Fruit fly (Drosophila melanogaster) whole organism, prepupa: ENCODE measurements around the gene CG13842.
A peak's percentile ranks its signal among the peaks of the same experiment; 100 is the strongest.

ENCODE experiments used
- CG31627 ChIP-seq: fragments of 200-800 bp; sonication (Bioruptor generic); optimal IDR thresholded peaks from 3 replicates; lab custom pipeline; 2016; ENCODE audit warnings: missing biosample characterization, missing genetic modification characterization
- CG34406 ChIP-seq: fragments of 200-800 bp; sonication (Bioruptor generic); optimal IDR thresholded peaks from 3 replicates; lab custom pipeline; 2016; ENCODE audit warnings: missing biosample characterization, missing genetic modification characterization
- CG3919 ChIP-seq: fragments of 200-800 bp; sonication (Bioruptor generic); optimal IDR thresholded peaks from 3 replicates; lab custom pipeline; 2016; ENCODE audit warnings: missing biosample characterization, missing genetic modification characterization
- CG7368 ChIP-seq: fragments of 200-800 bp; sonication (Bioruptor generic); optimal IDR thresholded peaks from 3 replicates; lab custom pipeline; 2016; ENCODE audit warnings: missing biosample characterization, missing genetic modification characterization
- CG8319 ChIP-seq: fragments of 200-800 bp; sonication (Bioruptor generic); optimal IDR thresholded peaks from 3 replicates; lab custom pipeline; 2016; ENCODE audit warnings: missing biosample characterization, missing genetic modification characterization
- Ets96B ChIP-seq: fragments of 200-800 bp; optimal IDR thresholded peaks from 2 replicates; lab custom pipeline; 2019; ENCODE audit warnings: missing biosample characterization, mild to moderate bottlenecking, missing genetic modification characterization, moderate library complexity
- Sox102F ChIP-seq: fragments of 200-800 bp; sonication (Bioruptor generic); optimal IDR thresholded peaks from 2 replicates; lab custom pipeline; 2016; ENCODE audit warnings: missing biosample characterization, mild to moderate bottlenecking, missing genetic modification characterization
- achi ChIP-seq: fragments of 200-800 bp; sonication (Bioruptor generic); optimal IDR thresholded peaks from 3 replicates; lab custom pipeline; 2016; ENCODE audit warnings: missing biosample characterization, missing genetic modification characterization
- acj6 ChIP-seq: fragments of 200-800 bp; sonication (Bioruptor generic); optimal IDR thresholded peaks from 3 replicates; lab custom pipeline; 2016; ENCODE audit warnings: missing biosample characterization, missing genetic modification characterization

- TF ChIP-seq achi (GFP tag; lab: Kevin White, UChicago) (peak; percentile 47), CG31627 (GFP tag; lab: Kevin White, UChicago) (no peak), CG8319 (GFP tag; lab: Kevin White, UChicago) (peak; percentile 24), CG3919 (GFP tag; lab: Kevin White, UChicago) (peak; percentile 52), CG34406 (peak; percentile 46), CG7368 (peak; percentile 23), Ets96B (tag; lab: Kevin White, UChicago) (peak; percentile 64), acj6 (GFP tag; lab: Kevin White, UChicago) (peak; percentile 22), Sox102F (GFP tag; lab: Kevin White, UChicago) (no peak)
These were observed 13.8 kb upstream of the CG13842 start, which contains the start of gene wge for dm6 chr3R:22720808-22721306.
